Worm (Caenorhabditis elegans) whole organism, L1 larva: Measurements from ENCODE around the gene emc-5.

Experiments
- C16A3.4 ChIP-seq: fragments of 150-350 bp; optimal IDR thresholded peaks from 2 replicates; lab custom pipeline; 2014; ENCODE audit warnings: missing biosample characterization, missing genetic modification characterization
- C34B4.2 ChIP-seq: sonication (generic microtip); optimal IDR thresholded peaks from 2 replicates; lab custom pipeline; 2017; ENCODE audit warnings: mild to moderate bottlenecking, missing genetic modification characterization, missing compliant biosample characterization
- aha-1 ChIP-seq: fragments of 150-350 bp; optimal IDR thresholded peaks from 2 replicates; lab custom pipeline; 2014; ENCODE audit warnings: missing biosample characterization, missing genetic modification characterization
- aly-2 ChIP-seq: fragments of 150-350 bp; optimal IDR thresholded peaks from 2 replicates; lab custom pipeline; 2014; ENCODE audit warnings: missing biosample characterization, missing genetic modification characterization
- ceh-63 ChIP-seq: fragments of 200-800 bp; sonication (Bioruptor generic); optimal IDR thresholded peaks from 2 replicates; lab custom pipeline; 2018; ENCODE audit warnings: mild to moderate bottlenecking, missing genetic modification characterization, missing compliant biosample characterization
- ceh-88 ChIP-seq: fragments of 200-800 bp; sonication (Bioruptor generic); IDR thresholded peaks from 2 replicates; pipeline ENCODE4 v1.3.6; 2022; ENCODE audit warnings: missing genetic modification characterization, missing compliant biosample characterization
- dsc-1 ChIP-seq: sonication (generic microtip); optimal IDR thresholded peaks from 2 replicates; lab custom pipeline; 2016; ENCODE audit warnings: mild to moderate bottlenecking, missing genetic modification characterization, missing compliant biosample characterization
- fkh-10 ChIP-seq: sonication (generic microtip); optimal IDR thresholded peaks from 2 replicates; lab custom pipeline; 2017; ENCODE audit warnings: missing biosample characterization, missing genetic modification reagents, missing genetic modification characterization
- fkh-8 ChIP-seq: sonication (generic microtip); optimal IDR thresholded peaks from 2 replicates; lab custom pipeline; 2016; ENCODE audit warnings: mild to moderate bottlenecking, missing genetic modification characterization, missing compliant biosample characterization
- grh-1 ChIP-seq: fragments of 200-800 bp; sonication (Bioruptor generic); IDR thresholded peaks from 2 replicates; pipeline ENCODE4 v1.3.6; 2022; ENCODE audit warnings: missing genetic modification reagents, missing genetic modification characterization, missing compliant biosample characterization
- hpl-2 ChIP-seq: fragments of 150-350 bp; optimal IDR thresholded peaks from 2 replicates; lab custom pipeline; 2014; ENCODE audit warnings: missing biosample characterization, missing genetic modification reagents, missing genetic modification characterization
- irx-1 ChIP-seq: sonication (generic microtip); optimal IDR thresholded peaks from 2 replicates; lab custom pipeline; 2016; ENCODE audit warnings: missing genetic modification characterization, missing compliant biosample characterization
- jun-1 ChIP-seq: fragments of 150-350 bp; optimal IDR thresholded peaks from 2 replicates; lab custom pipeline; 2014; ENCODE audit warnings: missing biosample characterization, missing genetic modification reagents, missing genetic modification characterization
- lin-15B ChIP-seq: fragments of 150-350 bp; sonication (generic microtip); optimal IDR thresholded peaks from 3 replicates; lab custom pipeline; 2014; ENCODE audit warnings: missing biosample characterization, missing genetic modification characterization
- lin-35 ChIP-seq, 2 experiments: fragments of 150-350 bp; optimal IDR thresholded peaks; 2 replicates each; lab custom pipeline; 2014; ENCODE audit warnings: missing biosample characterization in 2 of 2, missing genetic modification characterization in 2 of 2, missing genetic modification reagents in 2 of 2
- mab-9 ChIP-seq: fragments of 200-800 bp; sonication (Bioruptor generic); IDR thresholded peaks from 2 replicates; pipeline ENCODE4 v1.3.6; 2022; ENCODE audit warnings: missing genetic modification reagents, missing genetic modification characterization, missing compliant biosample characterization
- mdl-1 ChIP-seq, 2 experiments: fragments of 150-350 bp; optimal IDR thresholded peaks; 2 replicates each; lab custom pipeline; 2014 to 2017; ENCODE audit warnings: missing biosample characterization in 2 of 2, missing genetic modification characterization in 2 of 2, inconsistent platforms in 1 of 2
- mef-2 ChIP-seq: fragments of 150-350 bp; optimal IDR thresholded peaks from 2 replicates; lab custom pipeline; 2014; ENCODE audit warnings: missing biosample characterization, missing genetic modification characterization
- nhr-237 ChIP-seq: fragments of 150-350 bp; optimal IDR thresholded peaks from 2 replicates; lab custom pipeline; 2014; ENCODE audit warnings: missing biosample characterization, missing genetic modification characterization
- nhr-28 ChIP-seq: fragments of 150-350 bp; optimal IDR thresholded peaks from 2 replicates; lab custom pipeline; 2014; ENCODE audit warnings: missing biosample characterization, missing genetic modification characterization
- nhr-76 ChIP-seq: sonication (generic microtip); optimal IDR thresholded peaks from 2 replicates; lab custom pipeline; 2017; ENCODE audit warnings: missing biosample characterization, missing genetic modification characterization
- nhr-84 ChIP-seq: sonication (generic microtip); optimal IDR thresholded peaks from 2 replicates; lab custom pipeline; 2017; ENCODE audit warnings: missing biosample characterization, missing genetic modification characterization
- pag-3 ChIP-seq: sonication (generic microtip); optimal IDR thresholded peaks from 2 replicates; lab custom pipeline; 2017; ENCODE audit warnings: missing genetic modification characterization, mild to moderate bottlenecking, missing compliant biosample characterization, antibody characterized with exemption, borderline replicate concordance; ENCODE audit not compliant: insufficient read depth
- pqm-1 ChIP-seq: sonication (generic microtip); optimal IDR thresholded peaks from 3 replicates; lab custom pipeline; 2017; ENCODE audit warnings: missing biosample characterization, missing genetic modification characterization
- skn-1 ChIP-seq: fragments of 150-350 bp; optimal IDR thresholded peaks from 2 replicates; lab custom pipeline; 2014; ENCODE audit warnings: missing biosample characterization, missing genetic modification characterization
- sptf-1 ChIP-seq: fragments of 150-350 bp; optimal IDR thresholded peaks from 2 replicates; lab custom pipeline; 2014; ENCODE audit warnings: missing biosample characterization, missing genetic modification characterization
- sup-37 ChIP-seq: fragments of 200-800 bp; sonication (Bioruptor generic); optimal IDR thresholded peaks from 2 replicates; lab custom pipeline; 2018; ENCODE audit warnings: mild to moderate bottlenecking, missing genetic modification characterization, missing compliant biosample characterization
- swsn-7 ChIP-seq: sonication (generic microtip); optimal IDR thresholded peaks from 2 replicates; lab custom pipeline; 2016; ENCODE audit warnings: missing genetic modification characterization, missing compliant biosample characterization
- tbx-2 ChIP-seq: sonication (generic microtip); optimal IDR thresholded peaks from 2 replicates; lab custom pipeline; 2016; ENCODE audit warnings: missing genetic modification characterization, missing compliant biosample characterization
- tlp-1 ChIP-seq: fragments of 150-350 bp; optimal IDR thresholded peaks from 2 replicates; lab custom pipeline; 2014; ENCODE audit warnings: missing biosample characterization, missing genetic modification characterization
- unc-62 ChIP-seq: fragments of 150-350 bp; optimal IDR thresholded peaks from 2 replicates; lab custom pipeline; 2014; ENCODE audit warnings: missing biosample characterization, missing genetic modification reagents, missing genetic modification characterization
- unc-86 ChIP-seq: sonication (generic microtip); optimal IDR thresholded peaks from 2 replicates; lab custom pipeline; 2016; ENCODE audit warnings: missing genetic modification characterization, missing compliant biosample characterization
- vab-15 ChIP-seq: sonication (generic microtip); optimal IDR thresholded peaks from 2 replicates; lab custom pipeline; 2017; ENCODE audit warnings: missing genotype, mild to moderate bottlenecking, missing genetic modification characterization, missing compliant biosample characterization
- ztf-11 ChIP-seq, 2 experiments: sonication (generic microtip); optimal IDR thresholded peaks; 2 replicates each; lab custom pipeline; 2016 to 2017; ENCODE audit warnings: missing genetic modification characterization in 2 of 2, missing biosample characterization in 1 of 2, missing compliant biosample characterization in 1 of 2
- ztf-4 ChIP-seq: fragments of 150-350 bp; optimal IDR thresholded peaks from 2 replicates; lab custom pipeline; 2014; ENCODE audit warnings: missing biosample characterization, missing genetic modification characterization

The emc-5 gene

ce11 chrII:11514775-11515174 is 18.2 kb downstream of the emc-5 start, which contains the start of gene srh-44:
srh-44 (plus strand) TSS chrII:11515075.
- TF ChIP-seq swsn-7 (no peak), hpl-2 (GFP tag; lab: Kevin White, UChicago) (no peak), mef-2 (tag; lab: Kevin White, UChicago) (no peak), tlp-1 (tag; lab: Kevin White, UChicago) (no peak), mab-9 (GFP tag; lab: Robert Waterston, UW) (no peak), skn-1 (tag; lab: Kevin White, UChicago) (no peak), sup-37 (GFP tag; lab: Kevin White, UChicago) (no peak), ztf-11 (tag; optimal IDR thresholded peaks at IDR 0.05; lab: Kevin White, UChicago) (no peak), unc-86 (tag; lab: Kevin White, UChicago) (no peak), C34B4.2 (tag; lab: Kevin White, UChicago) (no peak), aly-2 (tag; lab: Kevin White, UChicago) (no peak)

ce11 chrII:11518184-11518583 is 21.6 kb downstream of the emc-5 start, which contains the start of gene B0334.10:
B0334.10 (plus strand) TSS chrII:11518484.
- TF ChIP-seq nhr-84 (tag; lab: Kevin White, UChicago) (no peak), dsc-1 (tag; lab: Kevin White, UChicago) (no peak), ztf-4 (tag; lab: Kevin White, UChicago) (no peak), jun-1 (tag; lab: Kevin White, UChicago) (no peak), unc-62 (no peak), swsn-7 (no peak), skn-1 (tag; lab: Kevin White, UChicago) (no peak), fkh-10 (GFP tag; lab: Kevin White, UChicago) (no peak), tbx-2 (tag; lab: Kevin White, UChicago) (no peak), hpl-2 (GFP tag; lab: Kevin White, UChicago) (no peak), ceh-88 (GFP tag; lab: Robert Waterston, UW) (no peak), mab-9 (GFP tag; lab: Robert Waterston, UW) (no peak)

ce11 chrII:11521300-11521699 is 24.7 kb downstream of the emc-5 start, which contains the start of gene Y62F5A.10:
Y62F5A.10 (plus strand) TSS chrII:11521600.
- TF ChIP-seq aha-1 (tag; lab: Kevin White, UChicago): no peak
- TF ChIP-seq nhr-237 (tag; lab: Kevin White, UChicago): no peak
- TF ChIP-seq pqm-1 (tag; lab: Kevin White, UChicago): no peak
- no peak for TF ChIP-seq unc-62
- TF ChIP-seq vab-15 (tag; lab: Kevin White, UChicago): no peak
- no peak for TF ChIP-seq nhr-76
- TF ChIP-seq aly-2 (tag; lab: Kevin White, UChicago): no peak
- TF ChIP-seq lin-15B (tag; lab: Kevin White, UChicago): no peak
- no peak for TF ChIP-seq pag-3 (tag; lab: Kevin White, UChicago)
- no peak for TF ChIP-seq mdl-1 (tag; optimal IDR thresholded peaks at IDR 0.05; lab: Kevin White, UChicago)
- TF ChIP-seq lin-35 (GFP tag; optimal IDR thresholded peaks at IDR 0.05; lab: Kevin White, UChicago): no peak
- TF ChIP-seq, all 84 proteins: peak for 0

- TF ChIP-seq unc-62 (no peak), ceh-63 (no peak), sptf-1 (tag; lab: Kevin White, UChicago) (no peak), irx-1 (tag; lab: Kevin White, UChicago) (no peak), nhr-28 (no peak), grh-1 (GFP tag; lab: Robert Waterston, UW) (no peak), mdl-1 (tag; optimal IDR thresholded peaks at IDR 0.05; lab: Kevin White, UChicago) (no peak), fkh-8 (tag; lab: Kevin White, UChicago) (no peak), sup-37 (GFP tag; lab: Kevin White, UChicago) (no peak), C16A3.4 (tag; lab: Kevin White, UChicago) (no peak)
Observed at ce11 chrII:11526954-11527353, 30.4 kb downstream of the emc-5 start, which contains the start of gene age-1. age-1 (minus strand) TSS chrII:11527054.
